Fruit fly (Drosophila melanogaster) whole organism, prepupa: ENCODE measurements around the gene CG13454.

Experiments
- CG10631 ChIP-seq: fragments of 200-800 bp; sonication (Bioruptor generic); optimal IDR thresholded peaks from 2 replicates; lab custom pipeline; 2016; ENCODE audit warnings: missing biosample characterization, missing genetic modification characterization
- CG10669 ChIP-seq: fragments of 200-800 bp; sonication (Bioruptor generic); optimal IDR thresholded peaks from 3 replicates; lab custom pipeline; 2018; ENCODE audit warnings: missing biosample characterization, mild to moderate bottlenecking, missing genetic modification characterization, moderate library complexity
- CG11294 ChIP-seq: fragments of 200-800 bp; sonication (Bioruptor generic); IDR thresholded peaks from 2 replicates; pipeline ENCODE4 v1.3.6; 2022; ENCODE audit warnings: missing biosample characterization, missing genetic modification characterization
- CG15336 ChIP-seq: fragments of 200-800 bp; sonication (Bioruptor generic); IDR thresholded peaks from 2 replicates; pipeline ENCODE4 v1.3.6; 2022; ENCODE audit warnings: missing biosample characterization, missing genetic modification characterization
- CG1621 ChIP-seq: fragments of 200-800 bp; sonication (Bioruptor generic); optimal IDR thresholded peaks from 3 replicates; lab custom pipeline; 2018; ENCODE audit warnings: missing biosample characterization, mild to moderate bottlenecking, missing genetic modification characterization
- CG16779 ChIP-seq: fragments of 200-800 bp; sonication (Bioruptor generic); optimal IDR thresholded peaks from 3 replicates; lab custom pipeline; 2017; ENCODE audit warnings: missing biosample characterization, mild to moderate bottlenecking, missing genetic modification characterization
- CG3032 ChIP-seq: fragments of 200-800 bp; optimal IDR thresholded peaks from 2 replicates; lab custom pipeline; 2019; ENCODE audit warnings: missing biosample characterization, mild to moderate bottlenecking, missing genetic modification characterization, moderate library complexity
- CG31627 ChIP-seq: fragments of 200-800 bp; sonication (Bioruptor generic); optimal IDR thresholded peaks from 3 replicates; lab custom pipeline; 2016; ENCODE audit warnings: missing biosample characterization, missing genetic modification characterization
- CG32006 ChIP-seq: fragments of 200-800 bp; sonication (Bioruptor generic); optimal IDR thresholded peaks from 3 replicates; lab custom pipeline; 2017; ENCODE audit warnings: missing biosample characterization, mild to moderate bottlenecking, missing genetic modification characterization
- CG6163 ChIP-seq: fragments of 200-800 bp; sonication (Bioruptor generic); IDR thresholded peaks from 3 replicates; pipeline ENCODE4 v1.3.6; 2022; ENCODE audit warnings: missing biosample characterization, missing genetic modification characterization
- CG6276 ChIP-seq: fragments of 200-800 bp; sonication (Bioruptor generic); optimal IDR thresholded peaks from 2 replicates; lab custom pipeline; 2017; ENCODE audit warnings: missing biosample characterization, mild to moderate bottlenecking, missing genetic modification characterization
- CG6792 ChIP-seq: fragments of 200-800 bp; sonication (Bioruptor generic); optimal IDR thresholded peaks from 3 replicates; lab custom pipeline; 2016; ENCODE audit warnings: missing biosample characterization, missing genetic modification characterization
- CG6808 ChIP-seq: fragments of 200-800 bp; sonication (Bioruptor generic); optimal IDR thresholded peaks from 3 replicates; lab custom pipeline; 2017; ENCODE audit warnings: missing biosample characterization, missing genetic modification characterization, mild to moderate bottlenecking, moderate library complexity, missing genetic modification reagents
- CG8119 ChIP-seq: fragments of 200-800 bp; sonication (Bioruptor generic); IDR thresholded peaks from 3 replicates; pipeline ENCODE4 v1.3.6; 2022; ENCODE audit warnings: missing biosample characterization, missing genetic modification characterization
- CG8319 ChIP-seq: fragments of 200-800 bp; sonication (Bioruptor generic); optimal IDR thresholded peaks from 3 replicates; lab custom pipeline; 2016; ENCODE audit warnings: missing biosample characterization, missing genetic modification characterization
- Eip78C ChIP-seq: fragments of 200-800 bp; sonication (Bioruptor generic); peaks from one replicate; lab custom pipeline; 2016; ENCODE audit warnings: missing biosample characterization, missing genetic modification characterization
- Ets21C ChIP-seq: fragments of 200-800 bp; sonication (Bioruptor generic); optimal IDR thresholded peaks from 3 replicates; lab custom pipeline; 2016; ENCODE audit warnings: missing biosample characterization, missing genetic modification characterization
- Ets96B ChIP-seq: fragments of 200-800 bp; optimal IDR thresholded peaks from 2 replicates; lab custom pipeline; 2019; ENCODE audit warnings: missing biosample characterization, mild to moderate bottlenecking, missing genetic modification characterization, moderate library complexity
- Hr38 ChIP-seq: sonication (Bioruptor generic); optimal IDR thresholded peaks from 2 replicates; lab custom pipeline; 2016; ENCODE audit warnings: missing biosample characterization, missing genetic modification characterization
- Hr39 ChIP-seq: fragments of 200-800 bp; sonication (Bioruptor generic); optimal IDR thresholded peaks from 2 replicates; lab custom pipeline; 2016; ENCODE audit warnings: missing biosample characterization, missing genetic modification characterization
- Lpt ChIP-seq: fragments of 200-800 bp; sonication (Bioruptor generic); optimal IDR thresholded peaks from 3 replicates; lab custom pipeline; 2016; ENCODE audit warnings: missing biosample characterization, missing genetic modification characterization
- Met ChIP-seq: fragments of 200-800 bp; sonication (Bioruptor generic); optimal IDR thresholded peaks from 3 replicates; lab custom pipeline; 2016; ENCODE audit warnings: missing biosample characterization, missing genetic modification characterization
- Sox102F ChIP-seq: fragments of 200-800 bp; sonication (Bioruptor generic); optimal IDR thresholded peaks from 2 replicates; lab custom pipeline; 2016; ENCODE audit warnings: missing biosample characterization, mild to moderate bottlenecking, missing genetic modification characterization
- Sox14 ChIP-seq: fragments of 200-800 bp; sonication (Bioruptor generic); optimal IDR thresholded peaks from 3 replicates; lab custom pipeline; 2016; ENCODE audit warnings: missing biosample characterization, missing genetic modification characterization
- Sox15 ChIP-seq: fragments of 200-800 bp; sonication (Bioruptor generic); optimal IDR thresholded peaks from 3 replicates; lab custom pipeline; 2016; ENCODE audit warnings: missing biosample characterization, missing genetic modification characterization
- achi ChIP-seq: fragments of 200-800 bp; sonication (Bioruptor generic); optimal IDR thresholded peaks from 3 replicates; lab custom pipeline; 2016; ENCODE audit warnings: missing biosample characterization, missing genetic modification characterization
- acj6 ChIP-seq: fragments of 200-800 bp; sonication (Bioruptor generic); optimal IDR thresholded peaks from 3 replicates; lab custom pipeline; 2016; ENCODE audit warnings: missing biosample characterization, missing genetic modification characterization
- dac ChIP-seq: fragments of 200-800 bp; sonication (Bioruptor generic); optimal IDR thresholded peaks from 2 replicates; lab custom pipeline; 2017; ENCODE audit warnings: missing biosample characterization, mild to moderate bottlenecking, missing genetic modification characterization
- dsx ChIP-seq: fragments of 200-800 bp; optimal IDR thresholded peaks from 3 replicates; lab custom pipeline; 2019; ENCODE audit warnings: missing biosample characterization, mild to moderate bottlenecking, missing genetic modification characterization, moderate library complexity; ENCODE audit not compliant: poor library complexity, severe bottlenecking
- fd59A ChIP-seq: fragments of 200-800 bp; sonication (Bioruptor generic); optimal IDR thresholded peaks from 2 replicates; lab custom pipeline; 2017; ENCODE audit warnings: missing biosample characterization, mild to moderate bottlenecking, missing genetic modification characterization, missing genetic modification reagents
- fd85E ChIP-seq: fragments of 200-800 bp; sonication (Bioruptor generic); optimal IDR thresholded peaks from 3 replicates; lab custom pipeline; 2016; ENCODE audit warnings: missing biosample characterization, missing genetic modification characterization
- fkh ChIP-seq: fragments of 200-800 bp; sonication (Bioruptor generic); optimal IDR thresholded peaks from 3 replicates; lab custom pipeline; 2017; ENCODE audit warnings: missing biosample characterization, mild to moderate bottlenecking, missing genetic modification characterization, moderate library complexity
- lz ChIP-seq: fragments of 200-800 bp; sonication (Bioruptor generic); optimal IDR thresholded peaks from 3 replicates; lab custom pipeline; 2016; ENCODE audit warnings: missing biosample characterization, missing genetic modification characterization
- pdm3 ChIP-seq: fragments of 200-800 bp; sonication (Bioruptor generic); optimal IDR thresholded peaks from 3 replicates; lab custom pipeline; 2016; ENCODE audit warnings: missing biosample characterization, missing genetic modification characterization
- salr ChIP-seq, 2 experiments: fragments of 200-800 bp; sonication (Bioruptor generic); optimal IDR thresholded peaks; 3 replicates each; lab custom pipeline; 2016 to 2018; ENCODE audit warnings: missing biosample characterization in 2 of 2, missing genetic modification characterization in 2 of 2, mild to moderate bottlenecking in 1 of 2
- spab ChIP-seq: fragments of 200-800 bp; sonication (Bioruptor generic); optimal IDR thresholded peaks from 2 replicates; lab custom pipeline; 2017; ENCODE audit warnings: missing biosample characterization, mild to moderate bottlenecking, missing genetic modification characterization, missing genetic modification reagents
- ss ChIP-seq, 2 experiments: fragments of 200-800 bp; sonication (Bioruptor generic); optimal IDR thresholded peaks; 2 replicates in 1 of 2; 3 replicates in 1 of 2; lab custom pipeline; 2017 to 2018; ENCODE audit warnings: mild to moderate bottlenecking in 2 of 2, missing biosample characterization in 2 of 2, missing genetic modification characterization in 2 of 2, moderate library complexity in 1 of 2
- topi ChIP-seq: fragments of 200-800 bp; sonication (Bioruptor generic); optimal IDR thresholded peaks from 3 replicates; lab custom pipeline; 2016; ENCODE audit warnings: missing biosample characterization, missing genetic modification characterization
- vri ChIP-seq: fragments of 200-800 bp; sonication (Bioruptor generic); optimal IDR thresholded peaks from 3 replicates; lab custom pipeline; 2016; ENCODE audit warnings: missing biosample characterization, mild to moderate bottlenecking, missing genetic modification characterization

The CG13454 gene

DNA sequence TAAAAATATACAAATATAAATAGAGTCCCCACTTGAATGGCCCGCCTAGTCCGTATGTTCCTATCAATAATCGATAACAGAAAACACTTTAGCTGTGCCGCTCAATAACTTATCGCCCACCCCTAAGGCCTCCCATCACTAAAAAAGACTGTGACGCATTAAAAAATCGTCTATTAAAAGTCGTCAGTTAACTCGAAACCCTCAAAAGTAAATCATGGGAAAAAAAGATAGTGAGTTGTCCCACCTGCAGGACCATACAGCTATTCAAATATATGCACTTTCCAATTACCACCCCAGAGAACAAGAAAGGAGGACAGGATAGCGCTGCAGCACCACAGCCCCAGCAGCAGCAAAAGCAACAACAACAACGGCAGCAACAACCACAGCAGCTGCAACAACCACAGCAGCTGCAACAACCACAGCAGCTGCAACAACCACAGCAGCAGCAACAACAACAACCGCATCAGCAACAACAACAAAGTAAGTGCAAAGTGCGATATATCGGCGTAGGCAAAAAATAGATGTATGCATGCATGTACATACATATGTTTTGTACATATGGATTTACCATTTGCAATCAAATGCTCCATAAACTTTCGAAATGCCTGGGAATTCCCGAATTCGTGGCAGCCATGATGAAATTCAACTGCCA is 37.3 kb upstream of the CG13454 start, which contains the start of gene AGO2 (continued):
- no peak for TF ChIP-seq achi (GFP tag; lab: Kevin White, UChicago)
- no peak for TF ChIP-seq acj6
- peak; percentile 65 for TF ChIP-seq CG1621 (tag; lab: Kevin White, UChicago)
- no peak for TF ChIP-seq CG6163 (GFP tag; lab: Robert Waterston, UW)
- TF ChIP-seq Hr38 (GFP tag; lab: Kevin White, UChicago): no peak
- peak; percentile 59 for TF ChIP-seq Eip78C (GFP tag; lab: Kevin White, UChicago)
- no peak for TF ChIP-seq Hr39 (GFP tag; lab: Kevin White, UChicago)

DNA sequence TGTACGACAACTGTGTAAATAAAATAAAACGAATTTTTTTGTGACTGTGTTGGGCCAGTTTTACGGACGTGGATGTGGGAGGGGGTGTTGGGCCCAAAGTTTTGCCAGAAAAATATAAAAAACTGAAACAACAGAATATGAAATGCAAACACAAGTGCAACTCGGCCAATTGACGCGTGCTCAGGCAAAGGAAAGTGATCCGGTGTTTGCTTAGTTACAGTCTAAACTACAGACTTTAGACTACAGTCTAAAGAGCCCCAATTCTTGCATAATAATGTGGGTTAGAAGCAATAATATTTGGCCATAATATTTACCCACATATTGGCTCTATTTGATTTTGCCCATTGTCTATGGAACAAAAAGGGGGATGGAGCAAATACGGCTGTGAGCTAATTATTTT is 32.0 kb upstream of the CG13454 start:
- TF ChIP-seq vri (GFP tag; lab: Kevin White, UChicago): peak; percentile 50
- no peak for TF ChIP-seq fd59A (GFP tag; lab: Kevin White, UChicago)
- TF ChIP-seq CG31627 (GFP tag; lab: Kevin White, UChicago): no peak
- TF ChIP-seq dsx (GFP tag; lab: Kevin White, UChicago): no peak
- peak; percentile 86 for TF ChIP-seq fkh
- no peak for TF ChIP-seq CG11294 (GFP tag; lab: Robert Waterston, UW)
- TF ChIP-seq topi (GFP tag; lab: Kevin White, UChicago): no peak

DNA sequence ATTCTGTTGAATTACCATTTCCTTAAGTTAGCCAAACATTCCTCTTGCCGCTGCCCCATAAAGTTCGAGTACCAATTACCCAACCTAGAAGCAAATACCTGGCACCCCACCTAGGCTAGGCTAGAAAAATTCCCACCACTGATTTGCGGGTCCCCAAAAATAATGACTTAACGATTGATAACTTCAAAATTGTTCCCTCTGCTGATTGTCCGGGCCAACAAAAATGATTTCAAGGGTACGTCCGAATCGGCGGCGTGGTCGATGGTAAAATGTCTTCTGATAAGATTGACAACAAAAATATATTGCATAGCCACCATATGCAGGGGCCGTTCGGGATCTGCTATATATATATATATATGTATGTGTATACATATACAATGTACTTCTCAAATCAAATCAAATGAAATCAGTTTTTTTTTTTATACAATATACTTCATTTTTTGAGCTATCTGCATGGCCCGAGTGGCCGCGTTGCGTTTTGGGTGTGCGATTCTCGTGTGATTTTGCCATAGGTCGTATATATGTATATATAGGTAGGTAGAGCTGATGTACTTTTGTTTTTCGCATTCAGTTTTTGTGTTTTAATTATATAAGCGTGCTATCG is 30.4 kb upstream of the CG13454 start:
- TF ChIP-seq Ets21C: no peak
- no peak for TF ChIP-seq dsx (GFP tag; lab: Kevin White, UChicago)
- peak; percentile 94 for TF ChIP-seq vri (GFP tag; lab: Kevin White, UChicago)
- no peak for TF ChIP-seq ss (GFP tag; optimal IDR thresholded peaks at IDR 0.05; lab: Kevin White, UChicago)

DNA sequence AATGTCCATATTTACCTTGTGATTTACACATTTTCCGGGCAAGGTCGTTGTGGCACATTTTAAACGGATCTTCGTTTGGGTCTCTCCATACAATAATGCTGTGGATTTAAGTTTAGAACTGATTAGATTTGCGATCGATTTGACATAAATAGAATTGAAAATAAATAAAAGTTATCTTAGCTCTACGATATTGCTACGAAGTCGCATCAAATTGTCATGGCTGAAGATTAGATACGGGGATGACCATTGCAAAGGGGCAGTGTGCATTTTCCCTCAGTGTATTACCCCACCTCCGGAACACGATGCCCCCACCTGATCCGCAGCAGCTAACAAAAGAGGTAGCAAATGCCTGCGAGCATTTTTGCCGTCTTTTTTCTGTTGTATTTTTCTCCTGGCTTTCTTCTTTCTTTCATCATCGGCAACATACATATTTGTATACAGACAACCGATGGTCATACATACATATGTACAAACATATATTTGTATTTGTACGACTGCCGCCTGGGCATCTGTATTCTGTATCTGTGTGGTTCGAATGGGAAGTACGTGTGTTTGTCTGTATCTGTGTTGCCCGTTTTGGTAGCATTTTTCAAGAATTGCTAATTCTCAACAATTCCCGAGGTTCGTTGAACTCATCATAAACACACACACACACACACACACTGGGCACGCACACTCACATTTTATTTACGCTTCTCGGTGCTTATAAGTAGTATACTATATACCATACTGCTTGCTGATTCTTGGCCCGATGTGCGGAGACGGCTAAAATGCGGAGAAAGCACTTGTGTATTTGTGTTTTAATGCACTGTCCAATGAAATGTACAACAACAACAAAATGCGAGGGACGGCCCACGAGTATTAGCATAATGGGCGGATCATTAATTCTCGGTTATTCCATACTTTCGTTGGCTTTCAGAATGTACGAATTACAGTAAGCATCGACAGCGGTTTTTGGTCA is 27.9 kb upstream of the CG13454 start:
- TF ChIP-seq CG32006 (GFP tag; lab: Kevin White, UChicago) (peak; percentile 74), pdm3 (GFP tag; lab: Kevin White, UChicago) (peak; percentile 7), Hr38 (GFP tag; lab: Kevin White, UChicago) (no peak), spab (GFP tag; lab: Kevin White, UChicago) (no peak), Met (GFP tag; lab: Kevin White, UChicago) (peak; percentile 65), CG1621 (tag; lab: Kevin White, UChicago) (no peak), CG15336 (GFP tag; lab: Robert Waterston, UW) (no peak), CG6792 (GFP tag; lab: Kevin White, UChicago) (peak; percentile 22), CG10631 (peak; percentile 44), Ets21C (peak; percentile 23), Sox15 (no peak), Lpt (GFP tag; lab: Kevin White, UChicago) (no peak), CG6163 (GFP tag; lab: Robert Waterston, UW) (no peak), dac (no peak), topi (GFP tag; lab: Kevin White, UChicago) (peak; percentile 57), fkh (peak; percentile 33), Sox14 (GFP tag; lab: Kevin White, UChicago) (peak; percentile 35), CG8119 (no peak), CG10669 (GFP tag; lab: Kevin White, UChicago) (no peak), salr (GFP tag; optimal IDR thresholded peaks at IDR 0.05; lab: Kevin White, UChicago) (peak in 1 of 2 experiments; percentile 43), Sox102F (GFP tag; lab: Kevin White, UChicago) (peak; percentile 39), lz (GFP tag; lab: Kevin White, UChicago) (peak; percentile 53), Eip78C (GFP tag; lab: Kevin White, UChicago) (peak; percentile 59), Ets96B (tag; lab: Kevin White, UChicago) (no peak), vri (GFP tag; lab: Kevin White, UChicago) (peak; percentile 32), achi (GFP tag; lab: Kevin White, UChicago) (no peak), CG6808 (GFP tag; lab: Kevin White, UChicago) (no peak), CG8319 (GFP tag; lab: Kevin White, UChicago) (no peak), CG16779 (tag; lab: Kevin White, UChicago) (no peak), fd59A (GFP tag; lab: Kevin White, UChicago) (no peak), CG3032 (tag; lab: Kevin White, UChicago) (no peak), CG6276 (GFP tag; lab: Kevin White, UChicago) (no peak), fd85E (GFP tag; lab: Kevin White, UChicago) (no peak)
